Worm (Caenorhabditis elegans) whole organism, L4 larva: ENCODE data around the gene R07B7.10.

Source experiments
- D1046.2 ChIP-seq: fragments of 200-800 bp; sonication (Bioruptor generic); IDR thresholded peaks from 2 replicates; pipeline ENCODE4 v1.3.6; 2022; ENCODE audit warnings: missing genetic modification characterization, missing compliant biosample characterization
- F10B5.3 ChIP-seq: sonication (generic microtip); optimal IDR thresholded peaks from 2 replicates; lab custom pipeline; 2016; ENCODE audit warnings: mild to moderate bottlenecking, missing genetic modification characterization, missing compliant biosample characterization
- Y48G9A.11 ChIP-seq: fragments of 200-800 bp; sonication (Bioruptor generic); IDR thresholded peaks from 2 replicates; pipeline ENCODE4 v1.3.6; 2022; ENCODE audit warnings: missing genetic modification reagents, missing genetic modification characterization, missing compliant biosample characterization
- Y5F2A.4 ChIP-seq: fragments of 200-800 bp; sonication (Bioruptor generic); optimal IDR thresholded peaks from 2 replicates; lab custom pipeline; 2018; ENCODE audit warnings: mild to moderate bottlenecking, missing genetic modification characterization, missing compliant biosample characterization
- aha-1 ChIP-seq: fragments of 150-350 bp; peaks from one replicate; lab custom pipeline; 2014; ENCODE audit warnings: missing biosample characterization, missing genetic modification characterization
- arid-1 ChIP-seq: fragments of 200-800 bp; sonication (Bioruptor generic); conservative IDR thresholded peaks from 2 replicates; pipeline ENCODE4 v1.3.6; 2022; ENCODE audit warnings: missing genetic modification reagents, missing genetic modification characterization, missing compliant biosample characterization
- ceh-20 ChIP-seq: fragments of 200-800 bp; sonication (Bioruptor generic); IDR thresholded peaks from 2 replicates; pipeline ENCODE4 v1.3.6; 2022; ENCODE audit warnings: missing genetic modification reagents, missing genetic modification characterization, missing compliant biosample characterization
- ceh-28 ChIP-seq: fragments of 150-350 bp; optimal IDR thresholded peaks from 2 replicates; lab custom pipeline; 2014; ENCODE audit warnings: missing biosample characterization, missing genetic modification reagents, missing genetic modification characterization
- ceh-62 ChIP-seq: sonication (generic microtip); optimal IDR thresholded peaks from 2 replicates; lab custom pipeline; 2017; ENCODE audit warnings: missing biosample characterization, missing genetic modification characterization
- ces-1 ChIP-seq: fragments of 150-350 bp; sonication (generic microtip); optimal IDR thresholded peaks from 4 replicates; lab custom pipeline; 2014; ENCODE audit warnings: missing biosample characterization, missing genetic modification reagents, missing genetic modification characterization
- daf-12 ChIP-seq: fragments of 150-350 bp; optimal IDR thresholded peaks from 2 replicates; lab custom pipeline; 2014; ENCODE audit warnings: missing biosample characterization, missing genetic modification reagents, missing genetic modification characterization
- daf-16 ChIP-seq, 3 experiments: sonication (generic microtip); optimal IDR thresholded peaks; 2 replicates each; lab custom pipeline; 2016 to 2017; ENCODE audit warnings: missing genetic modification characterization in 3 of 3, missing genetic modification reagents in 3 of 3, mild to moderate bottlenecking in 2 of 3, missing compliant biosample characterization in 2 of 3, missing biosample characterization in 1 of 3, moderate library complexity in 1 of 3
- dmd-6 ChIP-seq: fragments of 200-800 bp; sonication (Bioruptor generic); IDR thresholded peaks from 2 replicates; pipeline ENCODE4 v1.3.6; 2022; ENCODE audit warnings: missing genetic modification reagents, missing genetic modification characterization, missing compliant biosample characterization
- dmd-8 ChIP-seq: fragments of 200-800 bp; sonication (Bioruptor generic); IDR thresholded peaks from 2 replicates; pipeline ENCODE4 v1.3.6; 2022; ENCODE audit warnings: missing genetic modification characterization, missing compliant biosample characterization
- dve-1 ChIP-seq: sonication (generic microtip); optimal IDR thresholded peaks from 2 replicates; lab custom pipeline; 2017; ENCODE audit warnings: antibody characterized with exemption, mild to moderate bottlenecking, missing genetic modification characterization, missing compliant biosample characterization; ENCODE audit not compliant: insufficient read depth
- egl-27 ChIP-seq: sonication (generic microtip); optimal IDR thresholded peaks from 3 replicates; lab custom pipeline; 2017; ENCODE audit warnings: missing biosample characterization, missing genetic modification reagents, missing genetic modification characterization
- egl-43 ChIP-seq: fragments of 200-800 bp; sonication (Bioruptor generic); IDR thresholded peaks from 2 replicates; pipeline ENCODE4 v1.3.6; 2022; ENCODE audit warnings: missing genetic modification reagents, missing genetic modification characterization, missing compliant biosample characterization
- fkh-10 ChIP-seq: fragments of 150-350 bp; optimal IDR thresholded peaks from 2 replicates; lab custom pipeline; 2014; ENCODE audit warnings: missing biosample characterization, missing genetic modification reagents, missing genetic modification characterization
- fos-1 ChIP-seq: fragments of 150-350 bp; optimal IDR thresholded peaks from 2 replicates; lab custom pipeline; 2014; ENCODE audit warnings: missing biosample characterization, missing genetic modification characterization
- hlh-30 ChIP-seq: sonication (generic microtip); optimal IDR thresholded peaks from 2 replicates; lab custom pipeline; 2017; ENCODE audit warnings: antibody characterized with exemption, mild to moderate bottlenecking, missing genetic modification characterization, missing compliant biosample characterization; ENCODE audit not compliant: insufficient read depth
- hmg-1.1 ChIP-seq: fragments of 200-800 bp; sonication (Bioruptor generic); IDR thresholded peaks from 2 replicates; pipeline ENCODE4 v1.3.6; 2022; ENCODE audit warnings: missing genetic modification reagents, missing genetic modification characterization, missing compliant biosample characterization
- lin-13 ChIP-seq: fragments of 150-350 bp; optimal IDR thresholded peaks from 2 replicates; lab custom pipeline; 2014; ENCODE audit warnings: missing biosample characterization, missing genetic modification reagents, missing genetic modification characterization
- lin-38 ChIP-seq: fragments of 200-800 bp; sonication (Bioruptor generic); IDR thresholded peaks from 2 replicates; pipeline ENCODE4 v1.3.6; 2022; ENCODE audit warnings: missing genetic modification reagents, missing genetic modification characterization, missing compliant biosample characterization
- lin-39 ChIP-seq: fragments of 150-350 bp; optimal IDR thresholded peaks from 2 replicates; lab custom pipeline; 2014; ENCODE audit warnings: missing biosample characterization, missing genetic modification reagents, missing genetic modification characterization
- lir-3 ChIP-seq: sonication (generic microtip); optimal IDR thresholded peaks from 2 replicates; lab custom pipeline; 2016; ENCODE audit warnings: mild to moderate bottlenecking, missing genetic modification characterization, missing compliant biosample characterization
- lsy-2 ChIP-seq, 2 experiments: fragments of 150-350 bp in 1 of 2; sonication (generic microtip) in 1 of 2; optimal IDR thresholded peaks; 2 replicates each; lab custom pipeline; 2014 to 2017; ENCODE audit warnings: missing biosample characterization in 2 of 2, missing genetic modification characterization in 2 of 2
- madf-5 ChIP-seq, 2 experiments: fragments of 200-800 bp; sonication (Bioruptor generic); IDR thresholded peaks; 2 replicates each; pipeline ENCODE4 v1.3.6; 2022; ENCODE audit warnings: missing compliant biosample characterization in 2 of 2, missing genetic modification characterization in 2 of 2
- mep-1 ChIP-seq: fragments of 150-350 bp; sonication (generic microtip); optimal IDR thresholded peaks from 3 replicates; lab custom pipeline; 2014; ENCODE audit warnings: missing biosample characterization, missing genetic modification characterization
- mes-2 ChIP-seq: sonication (generic microtip); optimal IDR thresholded peaks from 2 replicates; lab custom pipeline; 2016; ENCODE audit warnings: missing genotype, mild to moderate bottlenecking, missing genetic modification characterization, missing compliant biosample characterization; ENCODE audit not compliant: poor library complexity, severe bottlenecking
- mxl-3 ChIP-seq: fragments of 200-800 bp; sonication (Bioruptor generic); optimal IDR thresholded peaks from 2 replicates; lab custom pipeline; 2018; ENCODE audit warnings: mild to moderate bottlenecking, missing genetic modification characterization, missing compliant biosample characterization
- nhr-102 ChIP-seq: sonication (generic microtip); optimal IDR thresholded peaks from 2 replicates; lab custom pipeline; 2016; ENCODE audit warnings: mild to moderate bottlenecking, missing genetic modification characterization, moderate library complexity, missing compliant biosample characterization
- nhr-11 ChIP-seq: fragments of 150-350 bp; optimal IDR thresholded peaks from 2 replicates; lab custom pipeline; 2014; ENCODE audit warnings: missing biosample characterization, missing genetic modification characterization
- nhr-111 ChIP-seq: fragments of 200-800 bp; sonication (Bioruptor generic); optimal IDR thresholded peaks from 2 replicates; lab custom pipeline; 2018; ENCODE audit warnings: mild to moderate bottlenecking, missing genetic modification characterization, missing compliant biosample characterization
- nhr-237 ChIP-seq: sonication (generic microtip); optimal IDR thresholded peaks from 2 replicates; lab custom pipeline; 2017; ENCODE audit warnings: missing biosample characterization, missing genetic modification characterization
- nhr-28 ChIP-seq: fragments of 150-350 bp; optimal IDR thresholded peaks from 2 replicates; lab custom pipeline; 2014; ENCODE audit warnings: missing biosample characterization, missing genetic modification characterization
- nhr-42 ChIP-seq: fragments of 200-800 bp; sonication (Bioruptor generic); IDR thresholded peaks from 2 replicates; pipeline ENCODE4 v1.3.6; 2022; ENCODE audit warnings: missing genetic modification characterization, missing compliant biosample characterization
- nhr-6 ChIP-seq: fragments of 150-350 bp; optimal IDR thresholded peaks from 2 replicates; lab custom pipeline; 2014; ENCODE audit warnings: missing biosample characterization, missing genetic modification characterization
- pha-4 ChIP-seq, 2 experiments: fragments of 150-350 bp in 1 of 2; fragments of 200-800 bp in 1 of 2; sonication (Bioruptor generic) in 1 of 2; IDR thresholded peaks in 1 of 2; optimal IDR thresholded peaks in 1 of 2; 2 replicates each; pipeline versions ENCODE4 v1.3.6 to Lab custom; 2014 to 2022; ENCODE audit warnings: missing genetic modification characterization in 2 of 2, missing genetic modification reagents in 2 of 2, missing biosample characterization in 1 of 2, missing compliant biosample characterization in 1 of 2
- saeg-2 ChIP-seq: fragments of 200-800 bp; sonication (Bioruptor generic); IDR thresholded peaks from 2 replicates; pipeline ENCODE4 v1.3.6; 2022; ENCODE audit warnings: missing genetic modification reagents, missing genetic modification characterization, missing compliant biosample characterization
- snpc-1.2 ChIP-seq: fragments of 200-800 bp; sonication (Bioruptor generic); IDR thresholded peaks from 2 replicates; pipeline ENCODE4 v1.3.6; 2022; ENCODE audit warnings: missing genetic modification reagents, missing genetic modification characterization, missing compliant biosample characterization
- spr-1 ChIP-seq: sonication (generic microtip); optimal IDR thresholded peaks from 2 replicates; lab custom pipeline; 2016; ENCODE audit warnings: mild to moderate bottlenecking, missing genetic modification characterization, missing compliant biosample characterization
- unc-130 ChIP-seq: sonication (generic microtip); optimal IDR thresholded peaks from 2 replicates; lab custom pipeline; 2016; ENCODE audit warnings: missing genetic modification reagents, missing genetic modification characterization, missing compliant biosample characterization
- vab-7 ChIP-seq: fragments of 200-800 bp; sonication (Bioruptor generic); IDR thresholded peaks from 2 replicates; pipeline ENCODE4 v1.3.6; 2022; ENCODE audit warnings: missing genetic modification reagents, missing genetic modification characterization, missing compliant biosample characterization
- zag-1 ChIP-seq: fragments of 150-350 bp; optimal IDR thresholded peaks from 2 replicates; lab custom pipeline; 2014; ENCODE audit warnings: missing biosample characterization, missing genetic modification characterization
- zfp-2 ChIP-seq: sonication (generic microtip); optimal IDR thresholded peaks from 2 replicates; lab custom pipeline; 2016; ENCODE audit warnings: mild to moderate bottlenecking, missing genetic modification characterization, missing compliant biosample characterization
- zip-2 ChIP-seq: fragments of 150-350 bp; optimal IDR thresholded peaks from 2 replicates; lab custom pipeline; 2014; ENCODE audit warnings: missing biosample characterization, missing genetic modification characterization
- ztf-11 ChIP-seq: fragments of 150-350 bp; optimal IDR thresholded peaks from 2 replicates; lab custom pipeline; 2014; ENCODE audit warnings: missing biosample characterization, missing genetic modification characterization
- ztf-7 ChIP-seq: fragments of 150-350 bp; optimal IDR thresholded peaks from 2 replicates; lab custom pipeline; 2014; ENCODE audit warnings: missing biosample characterization, missing genetic modification characterization

R07B7.10 gene

DNA sequence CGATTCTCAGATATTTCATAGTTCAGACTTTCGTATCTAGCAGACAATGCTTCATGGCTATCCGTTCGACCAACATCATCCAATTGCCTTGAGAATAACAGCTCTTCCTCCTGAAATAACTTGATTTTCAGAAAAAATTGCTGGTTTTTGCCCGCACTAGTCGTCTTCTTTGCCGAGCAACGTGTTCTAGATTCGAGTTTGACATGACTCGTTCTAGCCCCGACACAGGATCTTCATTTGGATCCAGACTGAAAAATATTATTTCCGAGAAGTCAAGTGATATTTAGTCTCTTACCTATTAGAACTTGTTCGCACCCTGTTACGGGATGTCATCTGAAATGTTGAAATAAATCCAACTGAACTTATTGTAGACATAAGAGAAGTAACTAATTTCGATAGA is 20.0 kb upstream of the R07B7.10 start, which contains the start of gene clh-6 (continued):
- TF ChIP-seq ceh-62 (tag; lab: Kevin White, UChicago) (no peak), ztf-11 (no peak), unc-130 (GFP tag; lab: Kevin White, UChicago) (no peak), zip-2 (tag; lab: Kevin White, UChicago) (no peak), fkh-10 (GFP tag; lab: Kevin White, UChicago) (no peak), dve-1 (peak; percentile 24), lin-13 (GFP tag; lab: Kevin White, UChicago) (peak; percentile 25), F10B5.3 (tag; lab: Kevin White, UChicago) (no peak), zag-1 (tag; lab: Kevin White, UChicago) (no peak), madf-5 (GFP tag; IDR thresholded peaks at IDR 0.05; lab: Robert Waterston, UW) (no peak), nhr-102 (tag; lab: Kevin White, UChicago) (no peak)

- no peak for TF ChIP-seq D1046.2 (GFP tag; lab: Robert Waterston, UW)
- TF ChIP-seq lsy-2 (tag; optimal IDR thresholded peaks at IDR 0.05; lab: Kevin White, UChicago) = peak in 1 of 2 experiments; percentile 13
- TF ChIP-seq dmd-6 (GFP tag; lab: Robert Waterston, UW) = 0 out of 2 replicates have a peak, but pooled peaks have one; percentile 8
- no peak for TF ChIP-seq ceh-20 (GFP tag; lab: Robert Waterston, UW)
- TF ChIP-seq egl-27 (tag; lab: Kevin White, UChicago) = no peak
- TF ChIP-seq mxl-3 = peak; percentile 26
- no peak for TF ChIP-seq egl-43
- TF ChIP-seq ztf-7 = no peak
- TF ChIP-seq aha-1 = peak; percentile 93
- TF ChIP-seq snpc-1.2 (GFP tag; lab: Robert Waterston, UW) = no peak
- peak; percentile 26 for TF ChIP-seq nhr-28
- TF ChIP-seq unc-130 (GFP tag; lab: Kevin White, UChicago) = no peak
- TF ChIP-seq hlh-30 (tag; lab: Kevin White, UChicago) = peak; percentile 41
- TF ChIP-seq Y5F2A.4 = no peak
- no peak for TF ChIP-seq zag-1 (tag; lab: Kevin White, UChicago)
- no peak for TF ChIP-seq pha-4 (GFP tag; IDR thresholded peaks at IDR 0.05; lab: Robert Waterston, UW)
- TF ChIP-seq pha-4 (tag; optimal IDR thresholded peaks at IDR 0.05; lab: Kevin White, UChicago) = no peak
- TF ChIP-seq lin-39 (tag; lab: Kevin White, UChicago) = no peak
- TF ChIP-seq dmd-8 (GFP tag; lab: Robert Waterston, UW) = no peak
- no peak for TF ChIP-seq vab-7 (GFP tag; lab: Robert Waterston, UW)
- peak; percentile 27 for TF ChIP-seq ceh-28 (tag; lab: Kevin White, UChicago)
- TF ChIP-seq dve-1 = peak; percentile 14
- peak; percentile 30 for TF ChIP-seq nhr-11 (tag; lab: Kevin White, UChicago)
- no peak for TF ChIP-seq lin-13 (GFP tag; lab: Kevin White, UChicago)
- no peak for TF ChIP-seq zip-2 (tag; lab: Kevin White, UChicago)
- 0 out of 2 replicates have a peak, but pooled peaks have one; percentile 15 for TF ChIP-seq hmg-1.1 (GFP tag; lab: Robert Waterston, UW)
- no peak for TF ChIP-seq daf-16 (GFP tag; optimal IDR thresholded peaks at IDR 0.05; lab: Kevin White, UChicago)
- TF ChIP-seq daf-16 (tag; optimal IDR thresholded peaks at IDR 0.05; lab: Kevin White, UChicago) = no peak
- TF ChIP-seq zfp-2 (tag; lab: Kevin White, UChicago) = no peak
- peak; percentile 22 for TF ChIP-seq mes-2
- TF ChIP-seq Y48G9A.11 (GFP tag; lab: Robert Waterston, UW) = no peak
- TF ChIP-seq nhr-42 (GFP tag; lab: Robert Waterston, UW) = no peak
- TF ChIP-seq spr-1 = no peak
- no peak for TF ChIP-seq lin-38 (GFP tag; lab: Robert Waterston, UW)
- peak; percentile 62 for TF ChIP-seq nhr-6
- TF ChIP-seq mep-1 (tag; lab: Kevin White, UChicago) = no peak
- TF ChIP-seq fos-1 = no peak
- no peak for TF ChIP-seq saeg-2 (GFP tag; lab: Robert Waterston, UW)
- TF ChIP-seq daf-12 (tag; lab: Kevin White, UChicago) = no peak
- no peak for TF ChIP-seq nhr-237 (tag; lab: Kevin White, UChicago)
- 0 out of 2 replicates have a peak, but pooled peaks have one; percentile 11 for TF ChIP-seq arid-1
- peak; percentile 22 for TF ChIP-seq nhr-111 (GFP tag; lab: Kevin White, UChicago)
- no peak for TF ChIP-seq lir-3 (tag; lab: Kevin White, UChicago)
- no peak for TF ChIP-seq ces-1 (GFP tag; lab: Kevin White, UChicago)
Measured at ce11 chrV:12065369-12065768, 17.6 kb upstream of the R07B7.10 start, which contains the start of gene pqn-53. Gene pqn-53, minus strand, starts transcription at chrV:12065391.
